Worm (Caenorhabditis elegans) whole organism, late embryonic: ENCODE data around the gene Y66D12A.11.

Experiments
- C08G9.2 ChIP-seq: sonication (generic microtip); optimal IDR thresholded peaks from 2 replicates; lab custom pipeline; 2016; ENCODE audit warnings: mild to moderate bottlenecking, missing genetic modification characterization, moderate library complexity, missing compliant biosample characterization
- C38D4.7 ChIP-seq: fragments of 200-800 bp; sonication (Bioruptor generic); optimal IDR thresholded peaks from 2 replicates; lab custom pipeline; 2018; ENCODE audit warnings: mild to moderate bottlenecking, missing genetic modification characterization, moderate library complexity, missing compliant biosample characterization
- F13H6.1 ChIP-seq: sonication (generic microtip); optimal IDR thresholded peaks from 2 replicates; lab custom pipeline; 2016; ENCODE audit warnings: missing genetic modification characterization, missing compliant biosample characterization
- T23F11.4 ChIP-seq: fragments of 200-800 bp; sonication (Bioruptor generic); optimal IDR thresholded peaks from 2 replicates; lab custom pipeline; 2018; ENCODE audit warnings: mild to moderate bottlenecking, missing genetic modification characterization, missing compliant biosample characterization
- Y22D7AL.16 ChIP-seq: sonication (generic microtip); optimal IDR thresholded peaks from 2 replicates; lab custom pipeline; 2016; ENCODE audit warnings: missing genetic modification characterization, missing compliant biosample characterization
- ahr-1 ChIP-seq: sonication (generic microtip); optimal IDR thresholded peaks from 2 replicates; lab custom pipeline; 2016; ENCODE audit warnings: missing genetic modification characterization, missing compliant biosample characterization
- ama-1 ChIP-seq: fragments of 150-350 bp; optimal IDR thresholded peaks from 2 replicates; lab custom pipeline; 2014
- ceh-18 ChIP-seq: sonication (generic microtip); optimal IDR thresholded peaks from 2 replicates; lab custom pipeline; 2016; ENCODE audit warnings: missing genetic modification characterization, missing compliant biosample characterization
- ceh-2 ChIP-seq: sonication (generic microtip); optimal IDR thresholded peaks from 2 replicates; lab custom pipeline; 2016; ENCODE audit warnings: missing genotype, missing genetic modification characterization, missing compliant biosample characterization
- ceh-24 ChIP-seq: sonication (generic microtip); optimal IDR thresholded peaks from 2 replicates; lab custom pipeline; 2016; ENCODE audit warnings: mild to moderate bottlenecking, missing genetic modification characterization, missing compliant biosample characterization
- ceh-34 ChIP-seq: sonication (generic microtip); optimal IDR thresholded peaks from 2 replicates; lab custom pipeline; 2016; ENCODE audit warnings: mild to moderate bottlenecking, missing genetic modification characterization, missing compliant biosample characterization
- ceh-45 ChIP-seq: fragments of 200-800 bp; sonication (Bioruptor generic); IDR thresholded peaks from 2 replicates; pipeline ENCODE4 v1.3.6; 2022; ENCODE audit warnings: missing genetic modification reagents, missing genetic modification characterization, missing compliant biosample characterization
- ceh-48 ChIP-seq: sonication (generic microtip); optimal IDR thresholded peaks from 2 replicates; lab custom pipeline; 2016; ENCODE audit warnings: missing genetic modification characterization, inconsistent platforms, missing compliant biosample characterization
- ceh-9 ChIP-seq: sonication (generic microtip); optimal IDR thresholded peaks from 2 replicates; lab custom pipeline; 2016; ENCODE audit warnings: mild to moderate bottlenecking, missing genetic modification characterization, inconsistent platforms, missing compliant biosample characterization
- che-1 ChIP-seq: sonication (generic microtip); optimal IDR thresholded peaks from 2 replicates; lab custom pipeline; 2016; ENCODE audit warnings: mild to moderate bottlenecking, missing genetic modification characterization, missing compliant biosample characterization
- dve-1 ChIP-seq: sonication (generic microtip); optimal IDR thresholded peaks from 2 replicates; lab custom pipeline; 2017; ENCODE audit warnings: antibody characterized with exemption, mild to moderate bottlenecking, missing genetic modification characterization, missing compliant biosample characterization
- elt-2 ChIP-seq: sonication (generic microtip); optimal IDR thresholded peaks from 2 replicates; lab custom pipeline; 2016; ENCODE audit warnings: missing genetic modification reagents, missing genetic modification characterization, missing compliant biosample characterization
- ets-4 ChIP-seq: sonication (generic microtip); optimal IDR thresholded peaks from 2 replicates; lab custom pipeline; 2016; ENCODE audit warnings: missing genetic modification characterization, missing compliant biosample characterization
- eyg-1 ChIP-seq: sonication (generic microtip); optimal IDR thresholded peaks from 2 replicates; lab custom pipeline; 2016; ENCODE audit warnings: missing genotype, missing genetic modification characterization, missing compliant biosample characterization
- fax-1 ChIP-seq: sonication (generic microtip); optimal IDR thresholded peaks from 2 replicates; lab custom pipeline; 2016; ENCODE audit warnings: missing genotype, missing genetic modification characterization, missing compliant biosample characterization
- fkh-10 ChIP-seq: fragments of 150-350 bp; optimal IDR thresholded peaks from 2 replicates; lab custom pipeline; 2014; ENCODE audit warnings: missing biosample characterization, missing genetic modification reagents, missing genetic modification characterization
- fkh-6 ChIP-seq: sonication (generic microtip); optimal IDR thresholded peaks from 2 replicates; lab custom pipeline; 2016; ENCODE audit warnings: missing genetic modification characterization, missing compliant biosample characterization
- hlh-30 ChIP-seq: sonication (generic microtip); optimal IDR thresholded peaks from 2 replicates; lab custom pipeline; 2017; ENCODE audit warnings: antibody characterized with exemption, missing genetic modification characterization, missing compliant biosample characterization; ENCODE audit not compliant: insufficient read depth
- hlh-8 ChIP-seq: sonication (generic microtip); optimal IDR thresholded peaks from 2 replicates; lab custom pipeline; 2016; ENCODE audit warnings: missing genotype, missing genetic modification characterization, missing compliant biosample characterization
- madf-2 ChIP-seq: sonication (generic microtip); optimal IDR thresholded peaks from 2 replicates; lab custom pipeline; 2017; ENCODE audit warnings: missing genetic modification characterization, missing compliant biosample characterization
- nhr-11 ChIP-seq: fragments of 150-350 bp; optimal IDR thresholded peaks from 2 replicates; lab custom pipeline; 2014; ENCODE audit warnings: missing biosample characterization, missing genetic modification characterization
- npax-4 ChIP-seq: sonication (generic microtip); optimal IDR thresholded peaks from 2 replicates; lab custom pipeline; 2016; ENCODE audit warnings: missing genetic modification characterization, missing compliant biosample characterization
- odd-2 ChIP-seq: sonication (generic microtip); optimal IDR thresholded peaks from 2 replicates; lab custom pipeline; 2017; ENCODE audit warnings: antibody characterized with exemption, mild to moderate bottlenecking, missing genetic modification characterization, missing compliant biosample characterization
- pag-3 ChIP-seq: sonication (generic microtip); optimal IDR thresholded peaks from 2 replicates; lab custom pipeline; 2016; ENCODE audit warnings: missing compliant biosample characterization, missing genetic modification characterization, borderline replicate concordance
- pat-9 ChIP-seq: fragments of 200-800 bp; sonication (Bioruptor generic); optimal IDR thresholded peaks from 2 replicates; lab custom pipeline; 2018; ENCODE audit warnings: mild to moderate bottlenecking, missing genetic modification characterization, moderate library complexity, missing compliant biosample characterization
- pha-4 ChIP-seq: fragments of 150-350 bp; optimal IDR thresholded peaks from 2 replicates; lab custom pipeline; 2018; ENCODE audit warnings: missing biosample characterization, missing genetic modification reagents, missing genetic modification characterization
- pqm-1 ChIP-seq: sonication (generic microtip); optimal IDR thresholded peaks from 2 replicates; lab custom pipeline; 2016; ENCODE audit warnings: missing genetic modification characterization, missing compliant biosample characterization
- pros-1 ChIP-seq: fragments of 150-350 bp; optimal IDR thresholded peaks from 2 replicates; lab custom pipeline; 2014; ENCODE audit warnings: missing biosample characterization, missing genetic modification reagents, missing genetic modification characterization
- ref-2 ChIP-seq: sonication (generic microtip); optimal IDR thresholded peaks from 2 replicates; lab custom pipeline; 2016; ENCODE audit warnings: missing genetic modification characterization, missing compliant biosample characterization
- rnt-1 ChIP-seq: sonication (generic microtip); optimal IDR thresholded peaks from 2 replicates; lab custom pipeline; 2016; ENCODE audit warnings: missing genetic modification characterization, missing compliant biosample characterization
- sdc-2 ChIP-seq: sonication (generic microtip); optimal IDR thresholded peaks from 2 replicates; lab custom pipeline; 2016; ENCODE audit warnings: missing genotype, missing genetic modification characterization, missing compliant biosample characterization
- sox-2 ChIP-seq: fragments of 200-800 bp; sonication (Bioruptor generic); IDR thresholded peaks from 2 replicates; pipeline ENCODE4 v1.3.6; 2022; ENCODE audit warnings: missing genetic modification reagents, missing genetic modification characterization, missing compliant biosample characterization
- ttx-3 ChIP-seq: sonication (generic microtip); optimal IDR thresholded peaks from 2 replicates; lab custom pipeline; 2016; ENCODE audit warnings: missing genetic modification reagents, missing genetic modification characterization, missing compliant biosample characterization
- unc-42 ChIP-seq: sonication (generic microtip); optimal IDR thresholded peaks from 2 replicates; lab custom pipeline; 2016; ENCODE audit warnings: missing genotype, missing genetic modification characterization, missing compliant biosample characterization
- unc-55 ChIP-seq: sonication (generic microtip); optimal IDR thresholded peaks from 2 replicates; lab custom pipeline; 2017; ENCODE audit warnings: missing biosample characterization, missing genetic modification reagents, missing genetic modification characterization

The Y66D12A.11 gene

DNA sequence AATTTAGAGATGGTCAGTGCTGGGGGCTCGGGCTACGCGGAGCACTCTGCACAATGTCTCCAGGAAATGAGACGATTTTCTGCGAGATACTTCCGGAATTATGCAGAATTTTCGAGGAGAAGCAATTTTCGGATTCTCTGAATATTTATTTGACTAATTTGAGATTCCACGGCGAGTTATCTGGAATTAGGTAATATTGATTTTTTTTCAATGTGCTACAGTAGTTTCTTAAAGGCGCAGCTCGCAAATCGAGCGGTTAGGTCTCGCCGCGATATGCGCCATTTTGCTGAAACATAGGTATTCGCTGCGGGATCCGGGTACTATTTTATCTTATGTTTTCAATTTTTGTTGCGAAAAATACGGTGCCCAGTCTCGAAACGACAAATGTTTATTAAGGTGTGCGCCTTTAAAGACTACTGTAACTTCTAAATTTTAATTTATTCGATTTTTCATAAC lies 28.6 kb upstream of the Y66D12A.11 start, which contains the start of gene nrps-1:
Gene nrps-1, plus strand, starts transcription at position 51 of the 456 bp plus-strand sequence.
- TF ChIP-seq fax-1 (tag; lab: Kevin White, UChicago), result no peak
- no peak for TF ChIP-seq pat-9 (tag; lab: Kevin White, UChicago)
- no peak for TF ChIP-seq rnt-1
- TF ChIP-seq ceh-34 (tag; lab: Kevin White, UChicago), result no peak
- no peak for TF ChIP-seq ama-1
- no peak for TF ChIP-seq fkh-6 (tag; lab: Kevin White, UChicago)
- TF ChIP-seq Y22D7AL.16 (tag; lab: Kevin White, UChicago), result no peak
- no peak for TF ChIP-seq ceh-18 (tag; lab: Kevin White, UChicago)
- TF ChIP-seq odd-2 (tag; lab: Kevin White, UChicago), result no peak
- TF ChIP-seq C08G9.2, result no peak
- no peak for TF ChIP-seq T23F11.4 (GFP tag; lab: Kevin White, UChicago)
- no peak for TF ChIP-seq unc-55 (GFP tag; lab: Kevin White, UChicago)
- TF ChIP-seq ttx-3 (tag; lab: Kevin White, UChicago), result no peak
- TF ChIP-seq ref-2 (tag; lab: Kevin White, UChicago), result no peak
- no peak for TF ChIP-seq C38D4.7 (GFP tag; lab: Kevin White, UChicago)
- no peak for TF ChIP-seq sox-2 (GFP tag; lab: Robert Waterston, UW)
- TF ChIP-seq che-1, result no peak
- TF ChIP-seq dve-1 (tag; lab: Kevin White, UChicago), result no peak
- TF ChIP-seq, all 69 proteins: peak for 0

DNA sequence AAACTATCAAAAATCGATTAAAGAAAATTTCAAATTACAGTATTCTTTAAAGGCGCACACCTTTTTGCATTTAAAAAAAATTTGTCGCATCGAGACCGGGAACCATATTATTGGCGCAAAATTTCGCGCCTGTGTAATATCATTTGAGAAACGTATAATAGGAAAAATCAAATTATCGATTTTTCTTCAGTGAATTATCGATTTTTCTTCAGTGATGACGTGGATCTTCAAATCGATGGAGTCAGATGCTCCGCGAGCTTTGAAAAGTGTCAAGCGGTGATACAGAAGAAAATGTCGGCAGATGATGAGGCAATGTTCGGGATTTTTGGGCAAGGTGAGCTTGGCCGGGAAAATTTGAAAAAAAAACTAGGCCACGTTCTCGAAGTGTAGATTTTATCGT lies 27.8 kb upstream of the Y66D12A.11 start:
- TF ChIP-seq madf-2 (tag; lab: Kevin White, UChicago), result no peak
- TF ChIP-seq unc-55 (GFP tag; lab: Kevin White, UChicago), result no peak
- TF ChIP-seq ceh-34 (tag; lab: Kevin White, UChicago), result no peak
- TF ChIP-seq pag-3 (tag; lab: Kevin White, UChicago), result no peak
- TF ChIP-seq F13H6.1, result no peak
- no peak for TF ChIP-seq eyg-1 (tag; lab: Kevin White, UChicago)
- TF ChIP-seq ets-4 (tag; lab: Kevin White, UChicago), result no peak
- no peak for TF ChIP-seq fkh-6 (tag; lab: Kevin White, UChicago)
- TF ChIP-seq ceh-45 (GFP tag; lab: Robert Waterston, UW), result no peak
- no peak for TF ChIP-seq fkh-10 (GFP tag; lab: Kevin White, UChicago)

DNA sequence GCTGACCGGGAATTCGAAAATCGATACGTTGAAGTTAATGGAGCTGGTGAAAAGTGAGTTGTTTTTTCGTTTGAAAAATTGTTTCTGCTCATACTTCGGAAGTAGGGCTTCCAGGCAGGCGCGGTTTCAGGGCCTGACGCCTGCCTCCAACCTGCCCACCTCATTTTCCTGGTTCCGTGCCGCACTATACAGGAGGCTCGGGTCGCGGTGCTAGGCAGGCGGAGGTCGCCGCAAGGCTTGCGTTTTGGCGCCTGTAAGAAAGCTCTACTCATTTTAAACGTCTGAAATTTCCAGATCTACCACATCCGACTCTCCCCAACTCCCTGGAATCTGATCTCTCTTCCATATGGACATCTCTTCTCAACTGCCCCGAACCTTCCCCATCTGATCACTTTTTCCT lies 18.3 kb upstream of the Y66D12A.11 start:
- no peak for TF ChIP-seq ceh-2 (tag; lab: Kevin White, UChicago)
- no peak for TF ChIP-seq C08G9.2
- no peak for TF ChIP-seq ceh-9
- no peak for TF ChIP-seq C38D4.7 (GFP tag; lab: Kevin White, UChicago)
- TF ChIP-seq nhr-11 (tag; lab: Kevin White, UChicago), result no peak
- no peak for TF ChIP-seq fkh-6 (tag; lab: Kevin White, UChicago)
- no peak for TF ChIP-seq ceh-24
- TF ChIP-seq sdc-2 (tag; lab: Kevin White, UChicago), result no peak
- TF ChIP-seq fax-1 (tag; lab: Kevin White, UChicago), result no peak
- no peak for TF ChIP-seq fkh-10 (GFP tag; lab: Kevin White, UChicago)
- no peak for TF ChIP-seq npax-4 (tag; lab: Kevin White, UChicago)
- no peak for TF ChIP-seq elt-2
- no peak for TF ChIP-seq ceh-48
- TF ChIP-seq ref-2 (tag; lab: Kevin White, UChicago), result no peak
- no peak for TF ChIP-seq pqm-1

- no peak for TF ChIP-seq hlh-30 (tag; lab: Kevin White, UChicago)
- TF ChIP-seq hlh-8 (tag; lab: Kevin White, UChicago), result no peak
- no peak for TF ChIP-seq ceh-2 (tag; lab: Kevin White, UChicago)
- TF ChIP-seq ceh-9, result no peak
- no peak for TF ChIP-seq fax-1 (tag; lab: Kevin White, UChicago)
- TF ChIP-seq pha-4 (tag; lab: Kevin White, UChicago), result no peak
- TF ChIP-seq unc-42 (tag; lab: Kevin White, UChicago), result no peak
- no peak for TF ChIP-seq ahr-1 (tag; lab: Kevin White, UChicago)
- TF ChIP-seq pros-1 (tag; lab: Kevin White, UChicago), result no peak
These were observed 15.2 kb upstream of the Y66D12A.11 start, which contains the start of gene Y66D12A.13 for ce11 chrIII:11548070-11548469. Gene Y66D12A.13 (plus strand): TSS chrIII:11548370.
